Worm (Caenorhabditis elegans) whole organism, L3 larva: ENCODE data around the gene tsp-12.

ENCODE experiments used
- ama-1 ChIP-seq: fragments of 150-350 bp; optimal IDR thresholded peaks from 2 replicates; lab custom pipeline; 2018
- ceh-82 ChIP-seq: fragments of 150-350 bp; optimal IDR thresholded peaks from 2 replicates; lab custom pipeline; 2014; ENCODE audit warnings: missing biosample characterization, missing genetic modification characterization
- elt-1 ChIP-seq: fragments of 150-350 bp; optimal IDR thresholded peaks from 2 replicates; lab custom pipeline; 2014; ENCODE audit warnings: missing biosample characterization, missing genetic modification characterization
- elt-3 ChIP-seq, 3 experiments: fragments of 150-350 bp in 1 of 3; sonication (generic microtip) in 2 of 3; optimal IDR thresholded peaks; 2 replicates in 2 of 3; 4 replicates in 1 of 3; lab custom pipeline; 2014 to 2017; ENCODE audit warnings: missing biosample characterization in 3 of 3, missing genetic modification characterization in 3 of 3
- nhr-67 ChIP-seq: fragments of 150-350 bp; optimal IDR thresholded peaks from 2 replicates; lab custom pipeline; 2014; ENCODE audit warnings: missing biosample characterization, missing genetic modification characterization

DNA sequence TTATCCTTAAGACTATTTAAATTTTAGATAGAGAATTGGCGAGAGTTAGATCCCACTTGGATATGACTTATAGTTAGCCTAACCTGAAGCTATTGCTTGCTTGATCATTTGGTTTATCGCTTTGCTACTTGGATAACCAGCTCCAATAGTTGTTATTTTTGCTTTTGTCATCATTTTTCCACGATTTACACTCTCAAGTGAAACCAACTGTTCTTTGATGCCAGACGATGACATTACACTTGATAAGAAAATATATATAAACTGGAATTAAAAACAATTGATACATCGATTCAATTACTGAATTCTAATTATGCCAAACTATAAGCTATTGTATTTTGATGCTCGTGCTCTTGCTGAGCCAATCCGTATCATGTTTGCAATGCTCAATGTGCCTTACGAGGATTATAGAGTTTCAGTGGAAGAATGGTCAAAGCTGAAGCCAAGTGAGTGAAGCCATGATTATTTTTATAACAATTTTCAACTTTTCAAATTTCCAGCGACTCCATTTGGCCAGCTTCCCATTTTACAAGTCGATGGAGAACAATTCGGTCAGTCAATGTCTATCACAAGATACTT is 8.4 kb downstream of the tsp-12 start, which contains the start of the genes gst-2, gst-4 and dhs-12:
- no peak for TF ChIP-seq ceh-82 (tag; lab: Kevin White, UChicago)
- no peak for TF ChIP-seq ama-1 (lab: Kevin White, UChicago)
- TF ChIP-seq elt-1 (tag; lab: Kevin White, UChicago): no peak
- TF ChIP-seq elt-3 (tag; optimal IDR thresholded peaks at IDR 0.05; lab: Kevin White, UChicago): no peak
- TF ChIP-seq nhr-67 (tag; lab: Kevin White, UChicago): no peak
